Fruit fly (Drosophila melanogaster): Measurements from ENCODE around the gene CG13931.

Gene CG13931

dm6 chr3L:1702367-1702927 is at the start of gene CG13931:
CG13931 (minus strand) TSS chr3L:1702407.
- TF ChIP-seq EcR (GFP tag; optimal IDR thresholded peaks at IDR 0.05) (no peak), psq (optimal IDR thresholded peaks at IDR 0.05) (no peak), pan (optimal IDR thresholded peaks at IDR 0.05) (no peak), usp (GFP tag; optimal IDR thresholded peaks at IDR 0.05) (no peak), Dll (optimal IDR thresholded peaks at IDR 0.05) (no peak), CG8478 (optimal IDR thresholded peaks at IDR 0.05) (no peak)

dm6 chr3L:1748218-1748617 is 46.0 kb upstream of the CG13931 start:
- TF ChIP-seq Dll (optimal IDR thresholded peaks at IDR 0.05) = no peak
- no peak for TF ChIP-seq EcR (GFP tag; optimal IDR thresholded peaks at IDR 0.05)
- TF ChIP-seq CG8478 (optimal IDR thresholded peaks at IDR 0.05) = no peak
- no peak for TF ChIP-seq usp (GFP tag; optimal IDR thresholded peaks at IDR 0.05)
- TF ChIP-seq psq (optimal IDR thresholded peaks at IDR 0.05) = no peak
- TF ChIP-seq pan (optimal IDR thresholded peaks at IDR 0.05) = no peak

- TF ChIP-seq EcR (GFP tag; optimal IDR thresholded peaks at IDR 0.05) (no peak), usp (GFP tag; optimal IDR thresholded peaks at IDR 0.05) (no peak), pan (optimal IDR thresholded peaks at IDR 0.05) (no peak), Dll (optimal IDR thresholded peaks at IDR 0.05) (no peak), psq (optimal IDR thresholded peaks at IDR 0.05) (no peak), CG8478 (optimal IDR thresholded peaks at IDR 0.05) (no peak)
Observed at dm6 chr3L:1746338-1747199, 44.4 kb upstream of the CG13931 start, which contains the start of gene CG13921. CG13921 (plus strand) TSS chr3L:1746907.

dm6 chr3L:1745432-1745831 is 43.2 kb upstream of the CG13931 start:
- TF ChIP-seq pan (optimal IDR thresholded peaks at IDR 0.05) = no peak

dm6 chr3L:1742552-1743097 is 40.4 kb upstream of the CG13931 start:
- TF ChIP-seq pan (optimal IDR thresholded peaks at IDR 0.05) = no peak
- no peak for TF ChIP-seq Dll (optimal IDR thresholded peaks at IDR 0.05)
- no peak for TF ChIP-seq CG8478 (optimal IDR thresholded peaks at IDR 0.05)
- TF ChIP-seq psq (optimal IDR thresholded peaks at IDR 0.05) = no peak
- no peak for TF ChIP-seq EcR (GFP tag; optimal IDR thresholded peaks at IDR 0.05)
- no peak for TF ChIP-seq usp (GFP tag; optimal IDR thresholded peaks at IDR 0.05)

dm6 chr3L:1741655-1742551 is 39.7 kb upstream of the CG13931 start:
- TF ChIP-seq pan (optimal IDR thresholded peaks at IDR 0.05) = no peak
- no peak for TF ChIP-seq usp (GFP tag; optimal IDR thresholded peaks at IDR 0.05)
- TF ChIP-seq EcR (GFP tag; optimal IDR thresholded peaks at IDR 0.05) = no peak
- TF ChIP-seq CG8478 (optimal IDR thresholded peaks at IDR 0.05) = no peak
- TF ChIP-seq Dll (optimal IDR thresholded peaks at IDR 0.05) = no peak
- TF ChIP-seq psq (optimal IDR thresholded peaks at IDR 0.05) = no peak

- TF ChIP-seq pan (optimal IDR thresholded peaks at IDR 0.05) = no peak
- TF ChIP-seq Dll (optimal IDR thresholded peaks at IDR 0.05) = no peak
- no peak for TF ChIP-seq CG8478 (optimal IDR thresholded peaks at IDR 0.05)
- no peak for TF ChIP-seq EcR (GFP tag; optimal IDR thresholded peaks at IDR 0.05)
- no peak for TF ChIP-seq usp (GFP tag; optimal IDR thresholded peaks at IDR 0.05)
- no peak for TF ChIP-seq psq (optimal IDR thresholded peaks at IDR 0.05)
Observed at dm6 chr3L:1741107-1741506, 38.9 kb upstream of the CG13931 start.

- TF ChIP-seq Dll (optimal IDR thresholded peaks at IDR 0.05) (no peak), pan (optimal IDR thresholded peaks at IDR 0.05) (no peak), psq (optimal IDR thresholded peaks at IDR 0.05) (no peak), CG8478 (optimal IDR thresholded peaks at IDR 0.05) (no peak), usp (GFP tag; optimal IDR thresholded peaks at IDR 0.05) (no peak), EcR (GFP tag; optimal IDR thresholded peaks at IDR 0.05) (no peak)
Observed at dm6 chr3L:1740129-1740975, 38.1 kb upstream of the CG13931 start.

- TF ChIP-seq psq (optimal IDR thresholded peaks at IDR 0.05) (no peak), usp (GFP tag; optimal IDR thresholded peaks at IDR 0.05) (no peak), EcR (GFP tag; optimal IDR thresholded peaks at IDR 0.05) (no peak), pan (optimal IDR thresholded peaks at IDR 0.05) (no peak), CG8478 (optimal IDR thresholded peaks at IDR 0.05) (no peak), Dll (optimal IDR thresholded peaks at IDR 0.05) (no peak)
Observed at dm6 chr3L:1739522-1740128, 37.4 kb upstream of the CG13931 start.
